Worm (Caenorhabditis elegans) whole organism, young adult: Measurements from ENCODE around the gene Y48D7A.1.

Source experiments
- B0019.2 ChIP-seq: fragments of 200-800 bp; sonication (Bioruptor generic); conservative IDR thresholded peaks from 2 replicates; pipeline ENCODE4 v1.3.6; 2022; ENCODE audit warnings: missing genetic modification reagents, missing genetic modification characterization, missing compliant biosample characterization
- B0336.3 ChIP-seq: fragments of 200-800 bp; sonication (Bioruptor generic); IDR thresholded peaks from 2 replicates; pipeline ENCODE4 v1.3.6; 2022; ENCODE audit warnings: missing genetic modification characterization, missing compliant biosample characterization
- F23B12.7 ChIP-seq: sonication (generic microtip); optimal IDR thresholded peaks from 2 replicates; lab custom pipeline; 2017; ENCODE audit warnings: missing genetic modification characterization, mild to moderate bottlenecking, missing compliant biosample characterization, antibody characterized with exemption, moderate library complexity; ENCODE audit not compliant: insufficient read depth
- F33H1.4 ChIP-seq: fragments of 200-800 bp; sonication (Bioruptor generic); IDR thresholded peaks from 2 replicates; pipeline ENCODE4 v1.3.6; 2022; ENCODE audit warnings: missing genetic modification reagents, missing genetic modification characterization, missing compliant biosample characterization
- F49E8.2 ChIP-seq: sonication (generic microtip); optimal IDR thresholded peaks from 3 replicates; lab custom pipeline; 2017; ENCODE audit warnings: missing genetic modification characterization, mild to moderate bottlenecking, missing compliant biosample characterization, antibody characterized with exemption, moderate library complexity; ENCODE audit not compliant: insufficient read depth
- T07F8.4 ChIP-seq: sonication (generic microtip); optimal IDR thresholded peaks from 2 replicates; lab custom pipeline; 2016; ENCODE audit warnings: mild to moderate bottlenecking, missing genetic modification characterization, moderate library complexity, missing compliant biosample characterization
- Y53G8AR.9 ChIP-seq: fragments of 200-800 bp; sonication (Bioruptor generic); conservative IDR thresholded peaks from 2 replicates; pipeline ENCODE4 v1.3.6; 2022; ENCODE audit warnings: missing genetic modification reagents, missing genetic modification characterization, missing compliant biosample characterization
- Y67H2A.10 ChIP-seq: fragments of 200-800 bp; sonication (Bioruptor generic); conservative IDR thresholded peaks from 2 replicates; pipeline ENCODE4 v1.3.6; 2022; ENCODE audit warnings: missing genetic modification reagents, missing genetic modification characterization, missing compliant biosample characterization
- Y79H2A.3 ChIP-seq: fragments of 200-800 bp; sonication (Bioruptor generic); conservative IDR thresholded peaks from 2 replicates; pipeline ENCODE4 v1.3.6; 2022; ENCODE audit warnings: missing genetic modification reagents, missing genetic modification characterization, missing compliant biosample characterization
- akir-1 ChIP-seq: fragments of 200-800 bp; sonication (Bioruptor generic); optimal IDR thresholded peaks from 2 replicates; lab custom pipeline; 2018; ENCODE audit warnings: mild to moderate bottlenecking, missing genetic modification characterization, moderate library complexity, missing compliant biosample characterization
- atf-7 ChIP-seq: sonication (generic microtip); optimal IDR thresholded peaks from 2 replicates; lab custom pipeline; 2017; ENCODE audit warnings: mild to moderate bottlenecking, missing genetic modification characterization, missing compliant biosample characterization
- athp-1 ChIP-seq: sonication (generic microtip); optimal IDR thresholded peaks from 2 replicates; lab custom pipeline; 2017; ENCODE audit warnings: mild to moderate bottlenecking, missing genetic modification characterization, missing compliant biosample characterization
- attf-3 ChIP-seq: fragments of 200-800 bp; sonication (Bioruptor generic); conservative IDR thresholded peaks from 2 replicates; pipeline ENCODE4 v1.3.6; 2022; ENCODE audit warnings: missing genetic modification reagents, missing genetic modification characterization, missing compliant biosample characterization
- bed-2 ChIP-seq: fragments of 200-800 bp; sonication (Bioruptor generic); IDR thresholded peaks from 2 replicates; pipeline ENCODE4 v1.3.6; 2022; ENCODE audit warnings: missing genetic modification reagents, missing genetic modification characterization, missing compliant biosample characterization
- ceh-27 ChIP-seq: fragments of 200-800 bp; sonication (Bioruptor generic); optimal IDR thresholded peaks from 2 replicates; lab custom pipeline; 2018; ENCODE audit warnings: mild to moderate bottlenecking, missing genetic modification characterization, moderate library complexity, missing compliant biosample characterization
- ceh-40 ChIP-seq: fragments of 200-800 bp; sonication (Bioruptor generic); IDR thresholded peaks from 2 replicates; pipeline ENCODE4 v1.3.6; 2022; ENCODE audit warnings: missing genetic modification characterization, missing compliant biosample characterization
- ceh-79 ChIP-seq: sonication (generic microtip); optimal IDR thresholded peaks from 2 replicates; lab custom pipeline; 2017; ENCODE audit warnings: mild to moderate bottlenecking, missing genetic modification characterization, missing compliant biosample characterization
- die-1 ChIP-seq: sonication (generic microtip); optimal IDR thresholded peaks from 2 replicates; lab custom pipeline; 2016; ENCODE audit warnings: missing genotype, mild to moderate bottlenecking, missing genetic modification characterization, missing compliant biosample characterization
- dpl-1 ChIP-seq: fragments of 150-350 bp; optimal IDR thresholded peaks from 2 replicates; lab custom pipeline; 2014; ENCODE audit warnings: missing biosample characterization, missing genetic modification reagents, missing genetic modification characterization
- efl-1 ChIP-seq: fragments of 150-350 bp; optimal IDR thresholded peaks from 2 replicates; lab custom pipeline; 2014; ENCODE audit warnings: missing biosample characterization, missing genetic modification reagents, missing genetic modification characterization
- egl-44 ChIP-seq: fragments of 200-800 bp; sonication (Bioruptor generic); IDR thresholded peaks from 2 replicates; pipeline ENCODE4 v1.3.6; 2022; ENCODE audit warnings: missing genetic modification reagents, missing genetic modification characterization, missing compliant biosample characterization
- egrh-3 ChIP-seq: fragments of 200-800 bp; sonication (Bioruptor generic); IDR thresholded peaks from 2 replicates; pipeline ENCODE4 v1.3.6; 2022; ENCODE audit warnings: missing genetic modification reagents, missing genetic modification characterization, missing compliant biosample characterization
- hmg-20 ChIP-seq: fragments of 200-800 bp; sonication (Bioruptor generic); IDR thresholded peaks from 2 replicates; pipeline ENCODE4 v1.3.6; 2022; ENCODE audit warnings: missing genetic modification reagents, missing genetic modification characterization, missing compliant biosample characterization
- let-526 ChIP-seq: fragments of 200-800 bp; sonication (Bioruptor generic); IDR thresholded peaks from 2 replicates; pipeline ENCODE4 v1.3.6; 2022; ENCODE audit warnings: missing genetic modification reagents, missing genetic modification characterization, missing compliant biosample characterization
- let-607 ChIP-seq, 2 experiments: fragments of 200-800 bp in 1 of 2; sonication (Bioruptor generic) in 1 of 2; sonication (generic microtip) in 1 of 2; optimal IDR thresholded peaks; 2 replicates each; lab custom pipeline; 2016 to 2018; ENCODE audit warnings: mild to moderate bottlenecking in 2 of 2, missing compliant biosample characterization in 2 of 2, missing genetic modification characterization in 2 of 2, moderate library complexity in 2 of 2, missing genotype in 1 of 2
- lin-35 ChIP-seq, 3 experiments: fragments of 150-350 bp in 2 of 3; sonication (generic microtip) in 1 of 3; optimal IDR thresholded peaks; 2 replicates each; lab custom pipeline; 2014 to 2018; ENCODE audit warnings: missing biosample characterization in 3 of 3, missing genetic modification characterization in 3 of 3, missing genetic modification reagents in 3 of 3
- lsl-1 ChIP-seq: fragments of 200-800 bp; sonication (Bioruptor generic); optimal IDR thresholded peaks from 2 replicates; lab custom pipeline; 2018; ENCODE audit warnings: mild to moderate bottlenecking, missing genetic modification characterization, moderate library complexity, missing compliant biosample characterization
- lsy-27 ChIP-seq: sonication (generic microtip); optimal IDR thresholded peaks from 2 replicates; lab custom pipeline; 2017; ENCODE audit warnings: missing genetic modification characterization, mild to moderate bottlenecking, missing compliant biosample characterization, antibody characterized with exemption, missing genotype, borderline replicate concordance; ENCODE audit not compliant: insufficient read depth
- madf-8 ChIP-seq: fragments of 200-800 bp; sonication (Bioruptor generic); conservative IDR thresholded peaks from 2 replicates; pipeline ENCODE4 v1.3.6; 2022; ENCODE audit warnings: missing genetic modification reagents, missing genetic modification characterization, missing compliant biosample characterization
- mes-4 ChIP-seq: sonication (generic microtip); optimal IDR thresholded peaks from 2 replicates; lab custom pipeline; 2016; ENCODE audit warnings: missing genotype, missing genetic modification characterization, missing compliant biosample characterization
- mxl-1 ChIP-seq: sonication (generic microtip); optimal IDR thresholded peaks from 2 replicates; lab custom pipeline; 2016; ENCODE audit warnings: missing genetic modification characterization, missing compliant biosample characterization
- nfya-2 ChIP-seq: fragments of 200-800 bp; sonication (Bioruptor generic); IDR thresholded peaks from 2 replicates; pipeline ENCODE4 v1.3.6; 2022; ENCODE audit warnings: missing genetic modification reagents, missing genetic modification characterization, missing compliant biosample characterization
- nhr-120 ChIP-seq: fragments of 200-800 bp; sonication (Bioruptor generic); IDR thresholded peaks from 2 replicates; pipeline ENCODE4 v1.3.6; 2022; ENCODE audit warnings: missing genetic modification characterization, missing compliant biosample characterization
- nhr-80 ChIP-seq: sonication (generic microtip); optimal IDR thresholded peaks from 2 replicates; lab custom pipeline; 2016; ENCODE audit warnings: missing genetic modification characterization, missing compliant biosample characterization
- pha-4 ChIP-seq: fragments of 150-350 bp; sonication (generic microtip); optimal IDR thresholded peaks from 2 replicates; lab custom pipeline; 2014; ENCODE audit warnings: missing biosample characterization, missing genetic modification reagents, missing genetic modification characterization
- rec-8 ChIP-seq, 2 experiments: sonication (generic microtip); optimal IDR thresholded peaks; 2 replicates each; lab custom pipeline; 2016; ENCODE audit warnings: mild to moderate bottlenecking in 2 of 2, missing genetic modification characterization in 2 of 2, missing genetic modification reagents in 2 of 2, missing genotype in 2 of 2, missing biosample characterization in 1 of 2, missing compliant biosample characterization in 1 of 2, moderate library complexity in 1 of 2
- sea-2 ChIP-seq: fragments of 200-800 bp; sonication (Bioruptor generic); IDR thresholded peaks from 2 replicates; pipeline ENCODE4 v1.3.6; 2022; ENCODE audit warnings: missing genetic modification characterization, missing compliant biosample characterization
- snpc-1.1 ChIP-seq: sonication (generic microtip); optimal IDR thresholded peaks from 2 replicates; lab custom pipeline; 2017; ENCODE audit warnings: missing genetic modification characterization, mild to moderate bottlenecking, missing compliant biosample characterization, antibody characterized with exemption, moderate library complexity, missing genotype, missing genetic modification reagents; ENCODE audit not compliant: insufficient read depth
- snpc-3.4 ChIP-seq: sonication (generic microtip); optimal IDR thresholded peaks from 2 replicates; lab custom pipeline; 2017; ENCODE audit warnings: missing genetic modification characterization, mild to moderate bottlenecking, missing compliant biosample characterization, antibody characterized with exemption, moderate library complexity, missing genotype, missing genetic modification reagents
- tbp1 ChIP-seq: fragments of 200-800 bp; sonication (Bioruptor generic); optimal IDR thresholded peaks from 2 replicates; lab custom pipeline; 2018; ENCODE audit warnings: mild to moderate bottlenecking, missing genetic modification characterization, missing compliant biosample characterization
- tbx-9 ChIP-seq: sonication (generic microtip); optimal IDR thresholded peaks from 2 replicates; lab custom pipeline; 2016; ENCODE audit warnings: borderline replicate concordance, missing genetic modification characterization, inconsistent platforms, missing compliant biosample characterization
- xnd-1 ChIP-seq: sonication (generic microtip); optimal IDR thresholded peaks from 2 replicates; lab custom pipeline; 2016; ENCODE audit warnings: missing genotype, missing genetic modification reagents, missing genetic modification characterization, missing compliant biosample characterization
- ztf-18 ChIP-seq: sonication (generic microtip); optimal IDR thresholded peaks from 2 replicates; lab custom pipeline; 2016; ENCODE audit warnings: missing genotype, mild to moderate bottlenecking, missing genetic modification characterization, missing compliant biosample characterization
- ztf-26 ChIP-seq: sonication (generic microtip); optimal IDR thresholded peaks from 2 replicates; lab custom pipeline; 2017; ENCODE audit warnings: missing genetic modification characterization, missing compliant biosample characterization
- ztf-28 ChIP-seq: fragments of 200-800 bp; sonication (Bioruptor generic); IDR thresholded peaks from 2 replicates; pipeline ENCODE4 v1.3.6; 2022; ENCODE audit warnings: missing genetic modification reagents, missing genetic modification characterization, missing compliant biosample characterization
- ztf-3 ChIP-seq: fragments of 200-800 bp; sonication (Bioruptor generic); optimal IDR thresholded peaks from 2 replicates; lab custom pipeline; 2018; ENCODE audit warnings: mild to moderate bottlenecking, missing genetic modification characterization, missing compliant biosample characterization
- ztf-6 ChIP-seq: fragments of 200-800 bp; sonication (Bioruptor generic); IDR thresholded peaks from 2 replicates; pipeline ENCODE4 v1.3.6; 2022; ENCODE audit warnings: missing genetic modification reagents, missing genetic modification characterization, missing compliant biosample characterization

The Y48D7A.1 gene

ce11 chrX:2971542-2971988, 37.7 kb upstream of the Y48D7A.1 start (continued):
- TF ChIP-seq akir-1 (GFP tag; lab: Kevin White, UChicago) (no peak), pha-4 (tag; lab: Kevin White, UChicago) (peak; percentile 71), T07F8.4 (no peak), sea-2 (GFP tag; lab: Robert Waterston, UW) (peak; percentile 66; the same call in 1 of the 2 replicates), lsl-1 (GFP tag; lab: Kevin White, UChicago) (no peak), xnd-1 (no peak), ztf-3 (GFP tag; lab: Kevin White, UChicago) (no peak), let-526 (GFP tag; lab: Robert Waterston, UW) (peak; percentile 93; the same call in 1 of the 2 replicates), dpl-1 (GFP tag; lab: Kevin White, UChicago) (no peak), hmg-20 (GFP tag; lab: Robert Waterston, UW) (no peak), efl-1 (no peak), Y67H2A.10 (GFP tag; lab: Robert Waterston, UW) (peak; percentile 79), egl-44 (GFP tag; lab: Robert Waterston, UW) (peak; percentile 81), Y53G8AR.9 (peak; percentile 74), F49E8.2 (tag; lab: Kevin White, UChicago) (no peak), ztf-6 (GFP tag; lab: Robert Waterston, UW) (0 out of 2 replicates have a peak, but pooled peaks have one; percentile 9), ztf-26 (tag; lab: Kevin White, UChicago) (peak; percentile 66), athp-1 (tag; lab: Kevin White, UChicago) (peak; percentile 66), madf-8 (GFP tag; lab: Robert Waterston, UW) (no peak), attf-3 (GFP tag; lab: Robert Waterston, UW) (no peak), mxl-1 (tag; lab: Kevin White, UChicago) (peak; percentile 52), snpc-1.1 (no peak), ztf-18 (tag; lab: Kevin White, UChicago) (peak; percentile 45), B0336.3 (GFP tag; lab: Robert Waterston, UW) (peak; percentile 88), F33H1.4 (GFP tag; lab: Robert Waterston, UW) (peak; percentile 25; the same call in 1 of the 2 replicates), let-607 (tag; optimal IDR thresholded peaks at IDR 0.05; lab: Kevin White, UChicago) (peak in 1 of 2 experiments; percentile 41), lsy-27 (tag; lab: Kevin White, UChicago) (no peak), snpc-3.4 (no peak), nfya-2 (GFP tag; lab: Robert Waterston, UW) (no peak), F23B12.7 (tag; lab: Kevin White, UChicago) (no peak), ceh-40 (GFP tag; lab: Robert Waterston, UW) (no peak; the same call in 1 of the 2 replicates), tbx-9 (tag; lab: Kevin White, UChicago) (no peak), mes-4 (tag; lab: Kevin White, UChicago) (no peak), nhr-120 (GFP tag; lab: Robert Waterston, UW) (0 out of 2 replicates have a peak, but pooled peaks have one; percentile 80), bed-2 (0 out of 2 replicates have a peak, but pooled peaks have one; percentile 28), die-1 (tag; lab: Kevin White, UChicago) (no peak), Y79H2A.3 (GFP tag; lab: Robert Waterston, UW) (0 out of 2 replicates have a peak, but pooled peaks have one; percentile 9), ztf-28 (GFP tag; lab: Robert Waterston, UW) (no peak), ceh-27 (GFP tag; lab: Kevin White, UChicago) (peak; percentile 75), nhr-80 (tag; lab: Kevin White, UChicago) (peak; percentile 61), rec-8 (tag; optimal IDR thresholded peaks at IDR 0.05; lab: Kevin White, UChicago) (no peak), egrh-3 (peak; percentile 61; the same call in 1 of the 2 replicates), atf-7 (tag; lab: Kevin White, UChicago) (peak; percentile 94), B0019.2 (GFP tag; lab: Robert Waterston, UW) (no peak), tbp1 (peak; percentile 63), ceh-79 (tag; lab: Kevin White, UChicago) (no peak), lin-35 (GFP tag; optimal IDR thresholded peaks at IDR 0.05; lab: Kevin White, UChicago) (peak in 1 of 3 experiments; percentile 71)
